Worm (Caenorhabditis elegans): Measurements from ENCODE around the gene srt-30.

Gene srt-30

DNA sequence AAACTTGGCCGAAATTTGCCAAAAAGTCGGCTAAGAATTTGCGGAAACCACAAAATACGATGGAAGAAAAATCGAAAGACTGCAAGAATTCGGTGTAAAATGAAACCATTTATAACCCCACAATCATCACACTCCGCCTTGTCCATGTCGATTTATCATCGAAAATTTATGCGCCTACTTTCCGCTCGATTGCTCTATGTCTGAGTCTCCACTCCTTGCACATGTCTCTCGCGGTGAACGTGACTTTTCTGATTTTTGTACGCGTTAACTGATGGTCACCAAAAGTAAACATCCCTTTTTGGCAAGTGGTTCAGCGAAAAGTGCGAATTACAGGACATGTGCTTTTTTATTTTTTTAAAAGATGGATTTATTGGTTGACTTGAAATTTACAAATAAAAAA is 23.3 kb downstream of the srt-30 start (continued):
- TF ChIP-seq ceh-82 (tag; optimal IDR thresholded peaks at IDR 0.05) (no peak), daf-16 (GFP tag; optimal IDR thresholded peaks at IDR 0.05) (no peak), daf-16 (tag; optimal IDR thresholded peaks at IDR 0.05) (peak; percentile 84), hif-1 (tag; optimal IDR thresholded peaks at IDR 0.05) (peak; percentile 86 to 98), aha-1 (tag) (peak; percentile 100), dmd-6 (GFP tag; IDR thresholded peaks at IDR 0.05) (peak; percentile 82), unc-62 (GFP tag; optimal IDR thresholded peaks at IDR 0.05 in 1 of 2) (peak in 1 of 2 experiments; percentile 74), unc-62 (tag; optimal IDR thresholded peaks at IDR 0.05) (no peak), dve-1 (tag; optimal IDR thresholded peaks at IDR 0.05; ENCODE audit: insufficient read depth) (peak; percentile 77), ama-1 (optimal IDR thresholded peaks at IDR 0.05) (no peak), unc-39 (tag; optimal IDR thresholded peaks at IDR 0.05) (no peak), egl-43 (GFP tag; IDR thresholded peaks at IDR 0.05) (no peak), nhr-28 (tag; optimal IDR thresholded peaks at IDR 0.05) (peak; percentile 64), pqm-1 (tag; optimal IDR thresholded peaks at IDR 0.05) (peak; percentile 52), hlh-11 (tag; optimal IDR thresholded peaks at IDR 0.05) (peak; percentile 72), nhr-6 (tag; optimal IDR thresholded peaks at IDR 0.05) (no peak), zip-2 (tag; optimal IDR thresholded peaks at IDR 0.05) (no peak), hlh-30 (tag; optimal IDR thresholded peaks at IDR 0.05; ENCODE audit: insufficient read depth) (peak; percentile 58), attf-4 (tag; optimal IDR thresholded peaks at IDR 0.05) (no peak)

ce11 chrV:3776086-3776589 is 24.1 kb downstream of the srt-30 start, which contains the start of gene cysl-3:
Gene cysl-3, minus strand, starts transcription at chrV:3776136.
- no peak for TF ChIP-seq daf-19 (GFP tag; conservative IDR thresholded peaks at IDR 0.05)
- no peak for TF ChIP-seq dpl-1 (GFP tag; optimal IDR thresholded peaks at IDR 0.05)
- TF ChIP-seq daf-16 (GFP tag; optimal IDR thresholded peaks at IDR 0.05), result no peak
- TF ChIP-seq daf-16 (tag; optimal IDR thresholded peaks at IDR 0.05), result peak; percentile 29
- no peak for TF ChIP-seq snpc-4 (tag; optimal IDR thresholded peaks at IDR 0.05)
- no peak for TF ChIP-seq mes-2 (tag; optimal IDR thresholded peaks at IDR 0.05; ENCODE audit: poor library complexity, severe bottlenecking)
- no peak for TF ChIP-seq nhr-10 (tag; optimal IDR thresholded peaks at IDR 0.05)
- TF ChIP-seq F10B5.3 (tag; optimal IDR thresholded peaks at IDR 0.05), result no peak

- TF ChIP-seq daf-16 (GFP tag; optimal IDR thresholded peaks at IDR 0.05), result no peak
- peak; percentile 20 for TF ChIP-seq daf-16 (tag; optimal IDR thresholded peaks at IDR 0.05)
- TF ChIP-seq lin-1 (GFP tag; IDR thresholded peaks at IDR 0.05), result no peak
- no peak for TF ChIP-seq zip-2 (tag; optimal IDR thresholded peaks at IDR 0.05)
- peak; percentile 18; the same call in 1 of the 2 replicates for TF ChIP-seq dmd-6 (GFP tag; IDR thresholded peaks at IDR 0.05)
- TF ChIP-seq rbr-2 (tag; optimal IDR thresholded peaks at IDR 0.05), result no peak
- 0 out of 2 replicates have a peak, but pooled peaks have one; percentile 5 for TF ChIP-seq Y48G9A.11 (GFP tag; IDR thresholded peaks at IDR 0.05)
- no peak for TF ChIP-seq snpc-1.2 (GFP tag; IDR thresholded peaks at IDR 0.05)
- peak; percentile 34 for TF ChIP-seq aha-1 (tag)
- no peak for TF ChIP-seq attf-4 (tag; optimal IDR thresholded peaks at IDR 0.05)
- peak in 1 of 2 experiments; percentile 17 for TF ChIP-seq hif-1 (tag; optimal IDR thresholded peaks at IDR 0.05)
- 0 out of 2 replicates have a peak, but pooled peaks have one; percentile 32 for TF ChIP-seq php-3 (GFP tag; IDR thresholded peaks at IDR 0.05)
- peak; percentile 70 for TF ChIP-seq set-16 (GFP tag; IDR thresholded peaks at IDR 0.05)
- TF ChIP-seq sdz-12 (GFP tag; optimal IDR thresholded peaks at IDR 0.05), result no peak
These were observed 25.6 kb downstream of the srt-30 start for ce11 chrV:3774653-3775052.

- TF ChIP-seq rbr-2 (tag; optimal IDR thresholded peaks at IDR 0.05) (no peak), set-16 (GFP tag; IDR thresholded peaks at IDR 0.05) (peak; percentile 63; the same call in 1 of the 2 replicates)
These were observed 26.7 kb downstream of the srt-30 start for ce11 chrV:3773618-3774017.
